Worm (Caenorhabditis elegans) whole organism, L1 larva: ENCODE results near the gene sna-3.

Source experiments
- aly-2 ChIP-seq: fragments of 150-350 bp; optimal IDR thresholded peaks from 2 replicates; lab custom pipeline; 2014; ENCODE audit warnings: missing biosample characterization, missing genetic modification characterization
- ama-1 ChIP-seq: fragments of 150-350 bp; optimal IDR thresholded peaks from 2 replicates; lab custom pipeline; 2014
- blmp-1 ChIP-seq: fragments of 150-350 bp; optimal IDR thresholded peaks from 2 replicates; lab custom pipeline; 2014; ENCODE audit warnings: missing biosample characterization, missing genetic modification characterization
- ceh-82 ChIP-seq, 3 experiments: fragments of 150-350 bp in 1 of 3; sonication (generic microtip) in 2 of 3; optimal IDR thresholded peaks; 2 replicates each; lab custom pipeline; 2014 to 2017; ENCODE audit warnings: missing biosample characterization in 3 of 3, missing genetic modification characterization in 3 of 3
- ces-1 ChIP-seq: fragments of 150-350 bp; optimal IDR thresholded peaks from 2 replicates; lab custom pipeline; 2014; ENCODE audit warnings: missing biosample characterization, missing genetic modification reagents, missing genetic modification characterization
- dpl-1 ChIP-seq, 3 experiments: fragments of 150-350 bp in 2 of 3; sonication (generic microtip) in 1 of 3; optimal IDR thresholded peaks; 2 replicates each; lab custom pipeline; 2014 to 2017; ENCODE audit warnings: missing biosample characterization in 3 of 3, missing genetic modification characterization in 3 of 3, missing genetic modification reagents in 3 of 3
- elt-3 ChIP-seq, 6 experiments: fragments of 150-350 bp in 1 of 6; sonication (generic microtip); optimal IDR thresholded peaks; 2 replicates each; lab custom pipeline; 2017 to 2018; ENCODE audit warnings: missing biosample characterization in 6 of 6, missing genetic modification characterization in 6 of 6, inconsistent platforms in 1 of 6
- fkh-10 ChIP-seq: sonication (generic microtip); optimal IDR thresholded peaks from 2 replicates; lab custom pipeline; 2017; ENCODE audit warnings: missing biosample characterization, missing genetic modification reagents, missing genetic modification characterization
- fkh-8 ChIP-seq: sonication (generic microtip); optimal IDR thresholded peaks from 2 replicates; lab custom pipeline; 2016; ENCODE audit warnings: mild to moderate bottlenecking, missing genetic modification characterization, missing compliant biosample characterization
- fos-1 ChIP-seq: fragments of 150-350 bp; optimal IDR thresholded peaks from 2 replicates; lab custom pipeline; 2014; ENCODE audit warnings: missing biosample characterization, missing genetic modification characterization
- grh-1 ChIP-seq: fragments of 200-800 bp; sonication (Bioruptor generic); IDR thresholded peaks from 2 replicates; pipeline ENCODE4 v1.3.6; 2022; ENCODE audit warnings: missing genetic modification reagents, missing genetic modification characterization, missing compliant biosample characterization
- hlh-4 ChIP-seq: sonication (generic microtip); optimal IDR thresholded peaks from 2 replicates; lab custom pipeline; 2016; ENCODE audit warnings: mild to moderate bottlenecking, missing genetic modification characterization, missing compliant biosample characterization
- hpl-2 ChIP-seq: fragments of 150-350 bp; optimal IDR thresholded peaks from 2 replicates; lab custom pipeline; 2014; ENCODE audit warnings: missing biosample characterization, missing genetic modification reagents, missing genetic modification characterization
- irx-1 ChIP-seq: sonication (generic microtip); optimal IDR thresholded peaks from 2 replicates; lab custom pipeline; 2016; ENCODE audit warnings: missing genetic modification characterization, missing compliant biosample characterization
- isw-1 ChIP-seq: fragments of 200-800 bp; sonication (Bioruptor generic); IDR thresholded peaks from 2 replicates; pipeline ENCODE4 v1.3.6; 2022; ENCODE audit warnings: missing genetic modification characterization, missing compliant biosample characterization
- jun-1 ChIP-seq: fragments of 150-350 bp; optimal IDR thresholded peaks from 2 replicates; lab custom pipeline; 2014; ENCODE audit warnings: missing biosample characterization, missing genetic modification reagents, missing genetic modification characterization
- lsy-2 ChIP-seq, 2 experiments: fragments of 150-350 bp; optimal IDR thresholded peaks; 2 replicates each; lab custom pipeline; 2014; ENCODE audit warnings: missing biosample characterization in 2 of 2, missing genetic modification characterization in 2 of 2
- mdl-1 ChIP-seq, 2 experiments: fragments of 150-350 bp; optimal IDR thresholded peaks; 2 replicates each; lab custom pipeline; 2014 to 2017; ENCODE audit warnings: missing biosample characterization in 2 of 2, missing genetic modification characterization in 2 of 2, inconsistent platforms in 1 of 2
- mep-1 ChIP-seq: fragments of 150-350 bp; optimal IDR thresholded peaks from 2 replicates; lab custom pipeline; 2014; ENCODE audit warnings: missing biosample characterization, missing genetic modification characterization
- nhr-11 ChIP-seq: fragments of 150-350 bp; optimal IDR thresholded peaks from 2 replicates; lab custom pipeline; 2014; ENCODE audit warnings: missing biosample characterization, missing genetic modification characterization
- nhr-19 ChIP-seq: fragments of 200-800 bp; sonication (Bioruptor generic); conservative IDR thresholded peaks from 2 replicates; pipeline ENCODE4 v1.3.6; 2022; ENCODE audit warnings: missing genetic modification characterization, missing compliant biosample characterization
- nhr-20 ChIP-seq: sonication (generic microtip); optimal IDR thresholded peaks from 2 replicates; lab custom pipeline; 2016; ENCODE audit warnings: mild to moderate bottlenecking, missing genetic modification characterization, missing compliant biosample characterization
- nhr-237 ChIP-seq: fragments of 150-350 bp; optimal IDR thresholded peaks from 2 replicates; lab custom pipeline; 2014; ENCODE audit warnings: missing biosample characterization, missing genetic modification characterization
- nhr-76 ChIP-seq: sonication (generic microtip); optimal IDR thresholded peaks from 2 replicates; lab custom pipeline; 2017; ENCODE audit warnings: missing biosample characterization, missing genetic modification characterization
- pax-3 ChIP-seq: fragments of 200-800 bp; sonication (Bioruptor generic); optimal IDR thresholded peaks from 2 replicates; lab custom pipeline; 2018; ENCODE audit warnings: mild to moderate bottlenecking, missing genetic modification characterization, moderate library complexity, missing compliant biosample characterization
- pqm-1 ChIP-seq: sonication (generic microtip); optimal IDR thresholded peaks from 3 replicates; lab custom pipeline; 2017; ENCODE audit warnings: missing biosample characterization, missing genetic modification characterization
- snpc-4 ChIP-seq: fragments of 150-350 bp; optimal IDR thresholded peaks from 2 replicates; lab custom pipeline; 2014; ENCODE audit warnings: missing biosample characterization, missing genetic modification characterization
- snu-23 ChIP-seq: sonication (generic microtip); optimal IDR thresholded peaks from 2 replicates; lab custom pipeline; 2016; ENCODE audit warnings: missing genetic modification characterization, missing compliant biosample characterization
- sox-4 ChIP-seq: sonication (generic microtip); optimal IDR thresholded peaks from 2 replicates; lab custom pipeline; 2016; ENCODE audit warnings: missing genetic modification characterization, missing compliant biosample characterization
- swsn-7 ChIP-seq: sonication (generic microtip); optimal IDR thresholded peaks from 2 replicates; lab custom pipeline; 2016; ENCODE audit warnings: missing genetic modification characterization, missing compliant biosample characterization
- unc-130 ChIP-seq: fragments of 150-350 bp; optimal IDR thresholded peaks from 2 replicates; lab custom pipeline; 2017; ENCODE audit warnings: missing biosample characterization, missing genetic modification characterization, inconsistent platforms
- unc-30 ChIP-seq: sonication (generic microtip); optimal IDR thresholded peaks from 2 replicates; lab custom pipeline; 2017; ENCODE audit warnings: missing biosample characterization, missing genetic modification characterization
- unc-98 ChIP-seq: fragments of 200-800 bp; sonication (Bioruptor generic); IDR thresholded peaks from 2 replicates; pipeline ENCODE4 v1.3.6; 2022; ENCODE audit warnings: missing genetic modification characterization, missing compliant biosample characterization
- zag-1 ChIP-seq: fragments of 150-350 bp; optimal IDR thresholded peaks from 2 replicates; lab custom pipeline; 2014; ENCODE audit warnings: missing biosample characterization, missing genetic modification characterization

The sna-3 gene

DNA sequence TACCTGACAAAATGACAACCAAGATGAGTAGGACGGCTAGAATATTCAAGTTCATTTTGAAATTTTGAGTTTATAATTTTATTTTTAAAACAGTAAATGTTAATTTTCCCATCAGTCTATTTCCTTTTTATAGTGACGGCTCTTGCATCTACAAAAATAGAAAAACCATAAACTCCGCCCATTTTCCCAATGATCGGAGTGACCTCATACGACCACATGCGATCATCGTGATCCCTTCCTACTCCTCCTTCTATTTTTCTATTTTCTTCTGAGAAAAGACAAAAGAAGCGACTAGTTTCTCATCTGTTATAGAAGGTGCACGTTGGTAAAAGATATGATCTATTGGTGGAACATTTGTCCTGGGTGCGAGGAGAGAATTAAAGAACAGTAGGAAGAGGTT lies 9.5 kb upstream of the sna-3 start, which contains the start of gene C23G10.11:
C23G10.11 (minus strand) TSS at position 101 of the 400 bp plus-strand sequence.
- no peak for TF ChIP-seq unc-130 (tag; lab: Kevin White, UChicago)
- no peak for TF ChIP-seq unc-98 (GFP tag; lab: Robert Waterston, UW)
- TF ChIP-seq snu-23 (GFP tag; lab: Kevin White, UChicago): no peak
- no peak for TF ChIP-seq unc-30 (tag; lab: Kevin White, UChicago)
- TF ChIP-seq grh-1: no peak
- TF ChIP-seq lsy-2 (tag; optimal IDR thresholded peaks at IDR 0.05; lab: Kevin White, UChicago): peak in 1 of 2 experiments; percentile 12
- no peak for TF ChIP-seq sox-4
- TF ChIP-seq ces-1 (GFP tag; lab: Kevin White, UChicago): no peak
- TF ChIP-seq aly-2 (tag; lab: Kevin White, UChicago): no peak
- TF ChIP-seq zag-1: no peak
- TF ChIP-seq nhr-11 (tag; lab: Kevin White, UChicago): no peak
- TF ChIP-seq blmp-1: peak; percentile 57
- TF ChIP-seq mdl-1 (tag; optimal IDR thresholded peaks at IDR 0.05; lab: Kevin White, UChicago): peak in 1 of 2 experiments; percentile 16
- no peak for TF ChIP-seq nhr-237 (tag; lab: Kevin White, UChicago)
- TF ChIP-seq elt-3 (tag; optimal IDR thresholded peaks at IDR 0.05; lab: Kevin White, UChicago): peak in 1 of 6 experiments; percentile 25
- TF ChIP-seq pqm-1 (tag; lab: Kevin White, UChicago): no peak
- no peak for TF ChIP-seq nhr-76 (tag; lab: Kevin White, UChicago)
- no peak for TF ChIP-seq mep-1 (tag; lab: Kevin White, UChicago)
- no peak for TF ChIP-seq ceh-82 (tag; optimal IDR thresholded peaks at IDR 0.05; lab: Kevin White, UChicago)
- TF ChIP-seq pax-3 (tag; lab: Kevin White, UChicago): no peak
- no peak for TF ChIP-seq hpl-2 (GFP tag; lab: Kevin White, UChicago)
- TF ChIP-seq, all 84 proteins: peak for 4

DNA sequence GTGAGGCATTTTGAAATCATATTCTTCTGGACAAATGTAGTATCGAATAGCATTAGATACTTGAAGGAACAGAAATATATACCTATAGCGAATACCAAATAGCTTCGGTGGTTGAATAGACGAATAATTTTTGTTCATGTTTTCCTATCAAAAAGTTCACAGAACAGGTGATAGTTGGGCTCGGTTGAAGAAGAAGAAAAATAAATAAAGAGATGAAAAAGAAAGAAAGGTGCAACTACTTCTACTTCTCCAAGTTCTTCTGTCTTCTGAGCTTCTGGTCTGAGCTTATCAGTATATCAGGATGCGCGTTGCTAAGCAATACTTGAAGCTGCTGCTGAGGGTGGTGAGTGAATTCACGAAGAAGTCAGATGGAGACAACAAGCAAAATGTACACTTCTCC lies 7.9 kb upstream of the sna-3 start, which contains the start of gene C23G10.10:
C23G10.10 (minus strand) TSS at position 101 of the 400 bp plus-strand sequence.
- TF ChIP-seq jun-1 (tag; lab: Kevin White, UChicago) (no peak), fkh-8 (peak; percentile 34)

DNA sequence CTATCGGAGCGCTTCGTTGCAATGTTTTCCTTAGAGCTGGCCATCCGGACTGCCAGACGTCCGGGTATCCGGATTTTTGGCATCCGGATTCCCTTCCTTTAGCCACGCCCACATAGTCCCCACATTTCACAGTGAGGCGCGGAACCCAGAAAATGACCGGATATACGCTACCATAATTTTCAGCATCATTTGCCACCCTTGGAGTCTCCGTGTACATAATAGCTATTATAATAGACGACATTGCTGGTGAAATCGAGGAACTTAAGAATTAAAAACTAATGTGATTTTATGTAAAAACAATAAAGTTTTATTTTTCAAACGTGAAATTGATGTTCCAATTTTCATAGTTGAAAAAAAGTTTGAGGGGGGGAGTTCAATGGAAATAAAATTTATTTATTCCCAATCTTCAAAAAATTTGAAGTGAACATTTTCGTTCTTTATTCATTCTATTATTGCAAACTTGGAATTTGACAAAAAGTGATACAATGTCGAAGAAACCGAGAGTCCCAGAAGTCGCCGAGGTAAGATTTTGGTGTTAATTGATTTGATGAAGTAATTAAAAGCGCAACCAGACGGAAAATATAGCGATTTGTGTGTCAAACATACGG lies 4.3 kb upstream of the sna-3 start:
- peak; percentile 46 for TF ChIP-seq snpc-4 (tag; lab: Kevin White, UChicago)
- TF ChIP-seq nhr-19: no peak

DNA sequence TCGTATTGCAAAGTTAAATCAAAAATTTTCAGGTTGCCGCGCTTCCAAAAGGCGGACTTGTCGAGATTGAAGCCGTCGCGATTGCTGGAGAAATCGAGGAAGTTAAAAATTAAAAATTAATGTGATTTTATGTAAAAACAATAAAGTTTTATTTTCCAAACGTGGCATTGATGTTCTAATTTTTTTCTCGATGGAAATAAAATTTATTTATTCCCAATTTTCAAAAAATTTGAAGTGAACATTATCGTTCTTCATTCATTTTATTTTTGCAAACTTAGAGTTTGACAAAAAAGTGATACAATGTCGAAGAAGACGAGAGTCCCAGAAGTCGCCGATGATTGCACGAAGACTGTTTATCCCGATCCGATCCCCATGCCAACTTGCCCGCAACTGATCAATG lies 3.0 kb upstream of the sna-3 start, which contains the start of gene C23G10.1:
C23G10.1 (plus strand) TSS at position 301 of the 400 bp plus-strand sequence.
- no peak for TF ChIP-seq isw-1 (GFP tag; lab: Robert Waterston, UW)
- no peak for TF ChIP-seq irx-1 (tag; lab: Kevin White, UChicago)
- no peak for TF ChIP-seq blmp-1
- no peak for TF ChIP-seq fos-1
- no peak for TF ChIP-seq ama-1
- no peak for TF ChIP-seq fkh-10
- TF ChIP-seq hlh-4 (tag; lab: Kevin White, UChicago): no peak
- TF ChIP-seq dpl-1 (GFP tag; optimal IDR thresholded peaks at IDR 0.05; lab: Kevin White, UChicago): no peak

DNA sequence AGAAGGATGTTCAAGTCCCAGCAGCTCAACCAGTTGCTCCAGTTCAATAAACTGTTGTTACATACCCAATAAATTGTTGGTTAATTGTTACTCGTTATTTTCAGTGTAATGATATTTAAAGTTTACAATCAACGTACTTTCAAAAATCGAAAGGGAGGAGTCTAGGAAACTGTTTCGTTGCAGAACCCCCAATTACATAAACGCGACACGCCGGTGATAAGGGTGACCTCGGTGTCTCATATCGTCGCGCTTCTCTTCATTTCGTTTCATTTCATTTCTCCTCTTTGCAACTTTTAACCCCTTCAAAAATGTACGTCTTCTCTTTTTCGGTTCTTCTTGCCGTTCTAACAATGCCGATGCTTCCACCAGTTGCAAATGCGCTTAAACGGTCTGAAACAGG lies 1.9 kb upstream of the sna-3 start, which contains the start of gene C23G10.2:
C23G10.2 (plus strand) TSS at position 184 of the 400 bp plus-strand sequence.
- TF ChIP-seq blmp-1 (peak; percentile 14), swsn-7 (tag; lab: Kevin White, UChicago) (no peak), nhr-20 (tag; lab: Kevin White, UChicago) (no peak), elt-3 (tag; optimal IDR thresholded peaks at IDR 0.05; lab: Kevin White, UChicago) (peak in 1 of 6 experiments; percentile 58), lsy-2 (tag; optimal IDR thresholded peaks at IDR 0.05; lab: Kevin White, UChicago) (peak in 1 of 2 experiments; percentile 36)
- TF ChIP-seq, all 84 proteins: peak for 3
